Worm (Caenorhabditis elegans) whole organism, young adult: ENCODE data around the gene his-42.
"Not testable (repeated sequence)": the region's sequence is repeated elsewhere in the genome, so short reads cannot be mapped to it uniquely, and the experiment has no call there.

Experiments
- B0336.3 ChIP-seq: fragments of 200-800 bp; sonication (Bioruptor generic); IDR thresholded peaks from 2 replicates; pipeline ENCODE4 v1.3.6; 2022; ENCODE audit warnings: missing genetic modification characterization, missing compliant biosample characterization
- C06A6.2 ChIP-seq: fragments of 200-800 bp; sonication (Bioruptor generic); conservative IDR thresholded peaks from 2 replicates; pipeline ENCODE4 v1.3.6; 2022; ENCODE audit warnings: missing genetic modification characterization, missing compliant biosample characterization
- F33H1.4 ChIP-seq: fragments of 200-800 bp; sonication (Bioruptor generic); IDR thresholded peaks from 2 replicates; pipeline ENCODE4 v1.3.6; 2022; ENCODE audit warnings: missing genetic modification reagents, missing genetic modification characterization, missing compliant biosample characterization
- F49E8.2 ChIP-seq: sonication (generic microtip); optimal IDR thresholded peaks from 3 replicates; lab custom pipeline; 2017; ENCODE audit warnings: missing genetic modification characterization, mild to moderate bottlenecking, missing compliant biosample characterization, antibody characterized with exemption, moderate library complexity; ENCODE audit not compliant: insufficient read depth
- Y53G8AR.9 ChIP-seq: fragments of 200-800 bp; sonication (Bioruptor generic); conservative IDR thresholded peaks from 2 replicates; pipeline ENCODE4 v1.3.6; 2022; ENCODE audit warnings: missing genetic modification reagents, missing genetic modification characterization, missing compliant biosample characterization
- ama-1 ChIP-seq, 3 experiments: fragments of 150-350 bp in 1 of 3; sonication (generic microtip) in 2 of 3; optimal IDR thresholded peaks; 2 replicates each; lab custom pipeline; 2014 to 2018; ENCODE audit warnings: missing biosample characterization in 2 of 3, missing genetic modification characterization in 2 of 3, missing genetic modification reagents in 2 of 3
- aptf-2 ChIP-seq: fragments of 200-800 bp; sonication (Bioruptor generic); conservative IDR thresholded peaks from 2 replicates; pipeline ENCODE4 v1.3.6; 2022; ENCODE audit warnings: missing genetic modification reagents, missing genetic modification characterization, missing compliant biosample characterization
- aptf-3 ChIP-seq: fragments of 200-800 bp; sonication (Bioruptor generic); IDR thresholded peaks from 2 replicates; pipeline ENCODE4 v1.3.6; 2022; ENCODE audit warnings: missing genetic modification characterization, missing compliant biosample characterization
- athp-1 ChIP-seq: sonication (generic microtip); optimal IDR thresholded peaks from 2 replicates; lab custom pipeline; 2017; ENCODE audit warnings: mild to moderate bottlenecking, missing genetic modification characterization, missing compliant biosample characterization
- attf-6 ChIP-seq: fragments of 200-800 bp; sonication (Bioruptor generic); IDR thresholded peaks from 2 replicates; pipeline ENCODE4 v1.3.6; 2022; ENCODE audit warnings: missing genetic modification reagents, missing genetic modification characterization, missing compliant biosample characterization
- cebp-1 ChIP-seq, 2 experiments: fragments of 200-800 bp in 1 of 2; sonication (Bioruptor generic) in 1 of 2; sonication (generic microtip) in 1 of 2; IDR thresholded peaks in 1 of 2; optimal IDR thresholded peaks in 1 of 2; 2 replicates each; pipeline versions ENCODE4 v1.3.6 to Lab custom; 2017 to 2022; ENCODE audit warnings: missing compliant biosample characterization in 2 of 2, missing genetic modification characterization in 2 of 2, mild to moderate bottlenecking in 1 of 2, missing genetic modification reagents in 1 of 2, moderate library complexity in 1 of 2
- ceh-27 ChIP-seq: fragments of 200-800 bp; sonication (Bioruptor generic); optimal IDR thresholded peaks from 2 replicates; lab custom pipeline; 2018; ENCODE audit warnings: mild to moderate bottlenecking, missing genetic modification characterization, moderate library complexity, missing compliant biosample characterization
- efl-1 ChIP-seq: fragments of 150-350 bp; optimal IDR thresholded peaks from 2 replicates; lab custom pipeline; 2014; ENCODE audit warnings: missing biosample characterization, missing genetic modification reagents, missing genetic modification characterization
- egrh-3 ChIP-seq: fragments of 200-800 bp; sonication (Bioruptor generic); IDR thresholded peaks from 2 replicates; pipeline ENCODE4 v1.3.6; 2022; ENCODE audit warnings: missing genetic modification reagents, missing genetic modification characterization, missing compliant biosample characterization
- ekl-4 ChIP-seq: fragments of 200-800 bp; sonication (Bioruptor generic); IDR thresholded peaks from 2 replicates; pipeline ENCODE4 v1.3.6; 2022; ENCODE audit warnings: missing genetic modification reagents, missing genetic modification characterization, missing compliant biosample characterization
- him-1 ChIP-seq: sonication (generic microtip); optimal IDR thresholded peaks from 2 replicates; lab custom pipeline; 2016; ENCODE audit warnings: missing genotype, missing genetic modification reagents, missing genetic modification characterization, missing compliant biosample characterization
- hmg-1.2 ChIP-seq: fragments of 200-800 bp; sonication (Bioruptor generic); IDR thresholded peaks from 2 replicates; pipeline ENCODE4 v1.3.6; 2022; ENCODE audit warnings: missing genetic modification reagents, missing genetic modification characterization, missing compliant biosample characterization
- lin-26 ChIP-seq: fragments of 200-800 bp; sonication (Bioruptor generic); IDR thresholded peaks from 2 replicates; pipeline ENCODE4 v1.3.6; 2022; ENCODE audit warnings: missing genetic modification reagents, missing genetic modification characterization, missing compliant biosample characterization
- lin-40 ChIP-seq: sonication (generic microtip); optimal IDR thresholded peaks from 2 replicates; lab custom pipeline; 2016; ENCODE audit warnings: missing genetic modification characterization, mild to moderate bottlenecking, missing compliant biosample characterization, missing genotype, missing genetic modification reagents
- lin-54 ChIP-seq: fragments of 200-800 bp; sonication (Bioruptor generic); optimal IDR thresholded peaks from 2 replicates; lab custom pipeline; 2018; ENCODE audit warnings: mild to moderate bottlenecking, missing genetic modification characterization, missing compliant biosample characterization
- lsl-1 ChIP-seq: fragments of 200-800 bp; sonication (Bioruptor generic); optimal IDR thresholded peaks from 2 replicates; lab custom pipeline; 2018; ENCODE audit warnings: mild to moderate bottlenecking, missing genetic modification characterization, moderate library complexity, missing compliant biosample characterization
- nfya-1 ChIP-seq: sonication (generic microtip); optimal IDR thresholded peaks from 2 replicates; lab custom pipeline; 2017; ENCODE audit warnings: antibody characterized with exemption, missing compliant biosample characterization, missing genetic modification characterization, borderline replicate concordance; ENCODE audit not compliant: insufficient read depth
- nfya-2 ChIP-seq: fragments of 200-800 bp; sonication (Bioruptor generic); IDR thresholded peaks from 2 replicates; pipeline ENCODE4 v1.3.6; 2022; ENCODE audit warnings: missing genetic modification reagents, missing genetic modification characterization, missing compliant biosample characterization
- nfyb-1 ChIP-seq: fragments of 200-800 bp; sonication (Bioruptor generic); IDR thresholded peaks from 2 replicates; pipeline ENCODE4 v1.3.6; 2022; ENCODE audit warnings: missing genetic modification reagents, missing genetic modification characterization, missing compliant biosample characterization
- nhr-80 ChIP-seq: sonication (generic microtip); optimal IDR thresholded peaks from 2 replicates; lab custom pipeline; 2016; ENCODE audit warnings: missing genetic modification characterization, missing compliant biosample characterization
- pbrm-1 ChIP-seq: fragments of 200-800 bp; sonication (Bioruptor generic); IDR thresholded peaks from 2 replicates; pipeline ENCODE4 v1.3.6; 2022; ENCODE audit warnings: missing genetic modification reagents, missing genetic modification characterization, missing compliant biosample characterization
- rcor-1 ChIP-seq: fragments of 200-800 bp; sonication (Bioruptor generic); IDR thresholded peaks from 2 replicates; pipeline ENCODE4 v1.3.6; 2022; ENCODE audit warnings: missing genetic modification reagents, missing genetic modification characterization, missing compliant biosample characterization
- snpc-1.1 ChIP-seq: sonication (generic microtip); optimal IDR thresholded peaks from 2 replicates; lab custom pipeline; 2017; ENCODE audit warnings: missing genetic modification characterization, mild to moderate bottlenecking, missing compliant biosample characterization, antibody characterized with exemption, moderate library complexity, missing genotype, missing genetic modification reagents; ENCODE audit not compliant: insufficient read depth
- snpc-1.3 ChIP-seq: sonication (generic microtip); optimal IDR thresholded peaks from 2 replicates; lab custom pipeline; 2017; ENCODE audit warnings: missing genetic modification characterization, mild to moderate bottlenecking, missing compliant biosample characterization, antibody characterized with exemption, moderate library complexity, missing genotype, missing genetic modification reagents; ENCODE audit not compliant: insufficient read depth
- snpc-3.4 ChIP-seq: sonication (generic microtip); optimal IDR thresholded peaks from 2 replicates; lab custom pipeline; 2017; ENCODE audit warnings: missing genetic modification characterization, mild to moderate bottlenecking, missing compliant biosample characterization, antibody characterized with exemption, moderate library complexity, missing genotype, missing genetic modification reagents
- snpc-4 ChIP-seq, 5 experiments: fragments of 150-350 bp in 1 of 5; sonication (generic microtip) in 4 of 5; optimal IDR thresholded peaks; 2 replicates each; lab custom pipeline; 2014 to 2018; ENCODE audit warnings: missing genetic modification characterization in 5 of 5, missing biosample characterization in 3 of 5, antibody characterized with exemption in 2 of 5, mild to moderate bottlenecking in 2 of 5, missing compliant biosample characterization in 2 of 5, missing genotype in 2 of 5, moderate library complexity in 2 of 5, missing genetic modification reagents in 1 of 5
- somi-1 ChIP-seq: fragments of 200-800 bp; sonication (Bioruptor generic); optimal IDR thresholded peaks from 2 replicates; lab custom pipeline; 2018; ENCODE audit warnings: mild to moderate bottlenecking, missing genetic modification characterization, missing compliant biosample characterization
- tbp1 ChIP-seq: fragments of 200-800 bp; sonication (Bioruptor generic); optimal IDR thresholded peaks from 2 replicates; lab custom pipeline; 2018; ENCODE audit warnings: mild to moderate bottlenecking, missing genetic modification characterization, missing compliant biosample characterization
- unc-62 ChIP-seq: fragments of 150-350 bp; optimal IDR thresholded peaks from 2 replicates; lab custom pipeline; 2014; ENCODE audit warnings: missing biosample characterization, missing genetic modification reagents, missing genetic modification characterization
- xnd-1 ChIP-seq: sonication (generic microtip); optimal IDR thresholded peaks from 2 replicates; lab custom pipeline; 2016; ENCODE audit warnings: missing genotype, missing genetic modification reagents, missing genetic modification characterization, missing compliant biosample characterization
- ztf-18 ChIP-seq: sonication (generic microtip); optimal IDR thresholded peaks from 2 replicates; lab custom pipeline; 2016; ENCODE audit warnings: missing genotype, mild to moderate bottlenecking, missing genetic modification characterization, missing compliant biosample characterization
- ztf-25 ChIP-seq: fragments of 200-800 bp; sonication (Bioruptor generic); IDR thresholded peaks from 2 replicates; pipeline ENCODE4 v1.3.6; 2022; ENCODE audit warnings: missing genetic modification reagents, missing genetic modification characterization, missing compliant biosample characterization
- ztf-28 ChIP-seq: fragments of 200-800 bp; sonication (Bioruptor generic); IDR thresholded peaks from 2 replicates; pipeline ENCODE4 v1.3.6; 2022; ENCODE audit warnings: missing genetic modification reagents, missing genetic modification characterization, missing compliant biosample characterization

his-42 gene

DNA sequence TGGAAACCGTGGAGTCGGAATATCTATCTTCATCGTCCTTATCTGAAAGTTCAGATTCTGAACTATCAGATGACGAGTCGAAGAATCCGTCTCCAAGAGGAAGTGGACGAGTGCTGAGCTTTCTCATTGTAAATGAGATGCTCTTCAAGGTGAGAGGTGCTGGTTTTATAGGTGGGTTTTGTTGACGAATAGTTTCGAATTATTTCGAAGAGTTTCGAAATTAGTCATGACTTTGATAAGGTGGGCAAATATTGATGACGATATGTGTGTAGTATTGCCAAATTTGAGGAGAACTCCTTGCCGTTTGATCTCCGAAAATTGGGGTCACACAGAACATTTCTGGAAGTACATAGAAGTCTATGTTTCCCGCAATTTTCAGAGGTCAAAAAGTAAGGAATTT, 5.0 kb upstream of the his-42 start, which contains the start of gene F08G2.5:
Gene F08G2.5 (minus strand): TSS at position 127 of the 400 bp plus-strand sequence.
- 0 out of 2 replicates have a peak, but pooled peaks have one; percentile 7 for TF ChIP-seq C06A6.2 (GFP tag; lab: Robert Waterston, UW)
- no peak for TF ChIP-seq nhr-80 (tag; lab: Kevin White, UChicago)

DNA sequence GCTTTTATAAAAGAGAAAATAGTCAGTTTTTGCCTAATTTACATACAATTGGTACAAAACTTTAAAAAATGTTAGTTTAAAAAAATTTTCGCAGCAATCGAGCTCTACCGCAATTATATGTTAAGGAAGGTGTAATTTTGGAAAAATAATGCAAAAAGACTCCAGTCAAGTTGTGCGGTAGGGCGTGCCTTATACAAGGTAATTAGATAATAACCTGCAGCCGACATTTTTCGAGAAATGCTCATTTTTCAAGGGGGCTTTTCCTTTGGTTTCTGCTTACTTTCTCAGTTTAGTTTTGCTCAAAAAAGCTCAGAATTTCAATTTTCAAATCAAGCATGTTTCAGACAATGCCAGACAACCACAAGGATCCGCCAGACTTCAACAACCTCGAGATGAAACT, 1.8 kb upstream of the his-42 start, which contains the start of gene F08G2.4:
Gene F08G2.4 (plus strand): TSS at position 348 of the 400 bp plus-strand sequence.
- TF ChIP-seq egrh-3 (GFP tag; lab: Robert Waterston, UW): no peak
- TF ChIP-seq lin-26 (GFP tag; lab: Robert Waterston, UW): no peak
- TF ChIP-seq somi-1 (GFP tag; lab: Kevin White, UChicago): no peak
- TF ChIP-seq nfya-1: no peak
- no peak for TF ChIP-seq ceh-27 (GFP tag; lab: Kevin White, UChicago)
- no peak for TF ChIP-seq ztf-25 (GFP tag; lab: Robert Waterston, UW)
- no peak for TF ChIP-seq ekl-4
- TF ChIP-seq snpc-4 (GFP tag; optimal IDR thresholded peaks at IDR 0.05; lab: Kevin White, UChicago): no peak
- peak in 2 of 4 experiments; percentile 41 to 69 for TF ChIP-seq snpc-4 (tag; optimal IDR thresholded peaks at IDR 0.05; lab: Kevin White, UChicago)
- TF ChIP-seq snpc-1.1: peak; percentile 63
- TF ChIP-seq aptf-2 (GFP tag; lab: Robert Waterston, UW): no peak

DNA sequence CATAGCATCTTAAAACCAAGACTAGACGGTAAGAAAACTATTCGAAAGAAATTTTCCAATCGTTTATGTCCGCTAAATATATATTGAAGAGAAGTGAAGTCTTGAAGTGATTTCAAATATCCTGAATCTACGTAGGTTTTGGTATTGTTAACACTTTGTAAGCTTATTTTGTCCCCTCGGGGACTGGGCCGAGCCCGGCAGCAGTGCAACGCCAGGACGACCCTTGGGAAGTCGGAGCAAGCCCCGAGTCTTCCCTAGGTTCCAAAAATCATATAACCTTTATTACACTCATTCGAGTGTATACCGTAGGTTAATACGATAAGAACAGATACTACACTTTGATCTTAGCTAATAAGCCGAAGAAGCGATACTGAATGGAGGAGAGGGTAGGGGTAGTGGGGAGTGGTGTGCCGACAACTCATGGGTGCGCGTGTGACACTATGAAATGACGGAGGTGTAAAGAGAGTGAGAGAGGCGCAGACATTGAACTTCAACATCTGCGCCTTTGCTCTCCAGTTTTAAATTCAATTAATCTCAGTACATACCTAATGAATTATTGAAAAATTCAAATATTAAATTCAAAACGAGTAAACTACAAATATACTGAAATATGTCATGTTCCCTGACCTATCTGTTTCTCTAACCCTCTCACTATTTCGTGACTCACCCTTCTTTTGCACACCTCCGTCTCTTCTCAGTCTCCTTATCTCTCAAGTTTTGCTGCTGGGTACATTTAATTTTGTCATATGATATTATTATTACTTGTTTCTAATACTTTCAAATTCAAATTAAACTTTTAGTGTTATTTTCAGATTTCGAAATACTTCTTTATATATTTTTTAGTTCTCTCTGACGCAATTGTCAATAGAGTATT, 863 bp upstream of the his-42 start:
- TF ChIP-seq aptf-3 (GFP tag; lab: Robert Waterston, UW) (0 out of 2 replicates have a peak, but pooled peaks have one; percentile 46), F33H1.4 (GFP tag; lab: Robert Waterston, UW) (peak; percentile 59), Y53G8AR.9 (peak; percentile 71; the same call in 1 of the 2 replicates), him-1 (tag; lab: Kevin White, UChicago) (peak; percentile 48), rcor-1 (GFP tag; lab: Robert Waterston, UW) (peak; percentile 89), ztf-18 (tag; lab: Kevin White, UChicago) (peak; percentile 35), snpc-4 (GFP tag; optimal IDR thresholded peaks at IDR 0.05; lab: Kevin White, UChicago) (peak; percentile 92), snpc-4 (tag; optimal IDR thresholded peaks at IDR 0.05; lab: Kevin White, UChicago) (peak; percentile 90 to 98 (median 95)), attf-6 (GFP tag; lab: Robert Waterston, UW) (peak; percentile 95), efl-1 (GFP tag; lab: Kevin White, UChicago) (peak; percentile 47), B0336.3 (GFP tag; lab: Robert Waterston, UW) (peak; percentile 81), cebp-1 (GFP tag; IDR thresholded peaks at IDR 0.05; lab: Robert Waterston, UW) (peak; percentile 41; the same call in 1 of the 2 replicates), cebp-1 (tag; optimal IDR thresholded peaks at IDR 0.05; lab: Kevin White, UChicago) (peak; percentile 79), lin-54 (GFP tag; lab: Kevin White, UChicago) (peak; percentile 29), xnd-1 (tag; lab: Kevin White, UChicago) (peak; percentile 42), nfya-2 (0 out of 2 replicates have a peak, but pooled peaks have one; percentile 40), snpc-3.4 (peak; percentile 84), ama-1 (optimal IDR thresholded peaks at IDR 0.05; lab: Kevin White, UChicago) (peak; percentile 25), athp-1 (tag; lab: Kevin White, UChicago) (peak; percentile 28), ekl-4 (peak; percentile 55; the same call in 1 of the 2 replicates), tbp1 (GFP tag; lab: Kevin White, UChicago) (peak; percentile 67), unc-62 (GFP tag; lab: Kevin White, UChicago) (peak; percentile 21), snpc-1.3 (tag; lab: Kevin White, UChicago) (peak; percentile 45), hmg-1.2 (GFP tag; lab: Robert Waterston, UW) (peak; percentile 88), lsl-1 (peak; percentile 69), lin-26 (GFP tag; lab: Robert Waterston, UW) (peak; percentile 88), lin-40 (tag; lab: Kevin White, UChicago) (peak; percentile 43), nhr-80 (tag; lab: Kevin White, UChicago) (peak; percentile 46), egrh-3 (GFP tag; lab: Robert Waterston, UW) (0 out of 2 replicates have a peak, but pooled peaks have one; percentile 22), ztf-28 (peak; percentile 89), nfyb-1 (GFP tag; lab: Robert Waterston, UW) (0 out of 2 replicates have a peak, but pooled peaks have one; percentile 59), pbrm-1 (GFP tag; lab: Robert Waterston, UW) (peak; percentile 95), F49E8.2 (tag; lab: Kevin White, UChicago) (peak; percentile 85)
- TF ChIP-seq ama-1 (GFP tag; optimal IDR thresholded peaks at IDR 0.05; lab: Kevin White, UChicago): not testable (repeated sequence)
